Worm (Caenorhabditis elegans): ENCODE measurements around the gene F19G12.8.

The F19G12.8 gene

ce11 chrX:1441602-1442183 lies 24.6 kb downstream of the F19G12.8 start:
- TF ChIP-seq tbx-2 (tag; optimal IDR thresholded peaks at IDR 0.05), result no peak
- TF ChIP-seq elt-4 (tag; optimal IDR thresholded peaks at IDR 0.05), result peak; percentile 41

DNA sequence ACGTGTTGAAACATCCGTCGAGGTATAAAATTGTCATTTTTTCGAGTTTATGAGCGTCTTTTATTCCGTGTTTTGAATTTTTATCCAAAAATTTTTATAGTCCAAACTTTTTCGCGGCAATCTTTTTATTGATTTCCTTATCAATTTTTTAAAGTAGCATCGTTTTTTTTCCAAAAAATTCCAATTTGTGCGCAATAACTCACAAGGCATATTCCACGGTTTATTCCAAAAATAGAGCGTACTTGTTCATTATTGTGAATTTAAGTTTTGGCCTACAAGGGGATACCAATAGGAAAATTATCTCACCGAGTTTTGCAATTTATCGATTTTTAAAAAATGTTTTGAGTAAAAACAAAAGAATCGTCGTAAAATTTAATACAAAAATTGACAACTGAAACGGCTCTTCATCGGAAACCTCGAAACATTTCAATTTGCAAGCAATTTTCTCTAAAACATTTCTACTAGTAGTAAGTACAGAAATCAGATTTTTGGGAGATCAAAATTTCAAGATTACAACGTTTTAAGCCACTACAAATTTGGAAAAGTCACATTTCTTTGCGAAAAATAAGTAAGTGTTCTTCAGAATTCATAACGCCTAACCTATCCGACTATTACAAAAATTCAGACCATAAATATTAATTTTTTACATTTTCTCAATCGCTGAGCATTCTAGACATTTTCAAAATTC lies 26.6 kb downstream of the F19G12.8 start:
- peak; percentile 3 for TF ChIP-seq Y22D7AL.16 (tag; optimal IDR thresholded peaks at IDR 0.05)
- no peak for TF ChIP-seq zip-5 (tag; optimal IDR thresholded peaks at IDR 0.05)

DNA sequence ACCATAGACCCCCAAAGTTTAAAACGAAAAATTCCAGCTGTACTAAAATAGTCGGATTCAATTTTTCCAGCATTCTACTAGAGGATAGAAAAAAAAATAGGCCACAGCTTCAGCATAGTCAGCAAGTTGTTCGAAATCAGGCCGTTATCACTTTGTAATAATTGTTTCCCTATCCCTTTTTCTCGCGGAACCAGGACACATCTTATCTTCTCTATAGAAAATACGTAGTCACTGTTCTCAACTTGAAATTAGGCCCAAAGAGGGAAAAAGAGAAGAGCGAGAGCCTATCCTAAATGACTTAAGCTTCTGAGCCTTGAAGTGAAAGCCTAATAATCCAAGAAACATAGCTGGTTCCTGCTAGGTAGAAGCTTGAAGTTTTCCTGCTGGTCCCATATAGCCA lies 28.6 kb downstream of the F19G12.8 start:
- TF ChIP-seq sox-2 (GFP tag; IDR thresholded peaks at IDR 0.05), result no peak
- TF ChIP-seq ama-1 (optimal IDR thresholded peaks at IDR 0.05), result peak; percentile 2

ce11 chrX:1446593-1447141 lies 29.5 kb downstream of the F19G12.8 start, which contains the start of gene zfp-3:
Gene zfp-3, minus strand, starts transcription at chrX:1446643.
- TF ChIP-seq hlh-30 (tag; optimal IDR thresholded peaks at IDR 0.05; ENCODE audit: insufficient read depth), result peak; percentile 98
- TF ChIP-seq sox-2 (GFP tag; IDR thresholded peaks at IDR 0.05), result no peak
- TF ChIP-seq tbx-2 (tag; optimal IDR thresholded peaks at IDR 0.05), result peak; percentile 79
- TF ChIP-seq ceh-2 (tag; optimal IDR thresholded peaks at IDR 0.05), result peak; percentile 23
- peak; percentile 38 for TF ChIP-seq C08G9.2 (tag; optimal IDR thresholded peaks at IDR 0.05)
- TF ChIP-seq K09A11.1 (tag; optimal IDR thresholded peaks at IDR 0.05; ENCODE audit: insufficient read depth), result no peak
- peak; percentile 32 for TF ChIP-seq hlh-8 (tag; optimal IDR thresholded peaks at IDR 0.05)
- TF ChIP-seq ttx-3 (tag; optimal IDR thresholded peaks at IDR 0.05), result no peak
- TF ChIP-seq rnt-1 (tag; optimal IDR thresholded peaks at IDR 0.05), result peak; percentile 67
- no peak for TF ChIP-seq fkh-6 (tag; optimal IDR thresholded peaks at IDR 0.05)
- peak; percentile 91 for TF ChIP-seq dve-1 (tag; optimal IDR thresholded peaks at IDR 0.05)
- no peak for TF ChIP-seq odd-2 (tag; optimal IDR thresholded peaks at IDR 0.05)
- peak; percentile 82 for TF ChIP-seq F13H6.1 (tag; optimal IDR thresholded peaks at IDR 0.05)
- no peak for TF ChIP-seq pag-3 (tag; optimal IDR thresholded peaks at IDR 0.05; ENCODE audit: borderline replicate concordance)
- TF ChIP-seq ceh-31 (tag; optimal IDR thresholded peaks at IDR 0.05), result peak; percentile 90
- no peak for TF ChIP-seq ceh-45 (GFP tag; IDR thresholded peaks at IDR 0.05)
- TF ChIP-seq madf-2 (tag; optimal IDR thresholded peaks at IDR 0.05), result peak; percentile 8
- no peak for TF ChIP-seq K02D7.2 (tag; optimal IDR thresholded peaks at IDR 0.05)
- TF ChIP-seq pha-2 (tag; optimal IDR thresholded peaks at IDR 0.05), result peak; percentile 31
- no peak for TF ChIP-seq eyg-1 (tag; optimal IDR thresholded peaks at IDR 0.05)
- TF ChIP-seq T23F11.4 (GFP tag; optimal IDR thresholded peaks at IDR 0.05), result no peak
- no peak for TF ChIP-seq hlh-6 (tag; optimal IDR thresholded peaks at IDR 0.05)
- TF ChIP-seq elt-4 (tag; optimal IDR thresholded peaks at IDR 0.05), result no peak
- peak; percentile 92 for TF ChIP-seq sdc-2 (tag; optimal IDR thresholded peaks at IDR 0.05)
- TF ChIP-seq ceh-48 (tag; optimal IDR thresholded peaks at IDR 0.05), result peak; percentile 83
- no peak for TF ChIP-seq hlh-13 (GFP tag; optimal IDR thresholded peaks at IDR 0.05)
- peak; percentile 67 for TF ChIP-seq unc-55 (GFP tag; optimal IDR thresholded peaks at IDR 0.05)
- TF ChIP-seq elt-2 (tag; optimal IDR thresholded peaks at IDR 0.05), result peak; percentile 3
- peak; percentile 49 for TF ChIP-seq ama-1 (optimal IDR thresholded peaks at IDR 0.05)
- no peak for TF ChIP-seq hlh-15 (tag; optimal IDR thresholded peaks at IDR 0.05)
- TF ChIP-seq ceh-30 (tag; optimal IDR thresholded peaks at IDR 0.05), result peak; percentile 54
- peak; percentile 86 for TF ChIP-seq ref-2 (tag; optimal IDR thresholded peaks at IDR 0.05)
- TF ChIP-seq unc-3 (GFP tag; conservative IDR thresholded peaks at IDR 0.05), result no peak
- no peak for TF ChIP-seq unc-3 (tag; optimal IDR thresholded peaks at IDR 0.05)
- TF ChIP-seq tbx-7 (tag; optimal IDR thresholded peaks at IDR 0.05), result no peak
- TF ChIP-seq unc-42 (tag; optimal IDR thresholded peaks at IDR 0.05), result peak; percentile 76
- peak; percentile 73 for TF ChIP-seq ets-4 (tag; optimal IDR thresholded peaks at IDR 0.05)
- TF ChIP-seq dmd-4 (tag; optimal IDR thresholded peaks at IDR 0.05; ENCODE audit: borderline replicate concordance), result peak; percentile 40
- no peak for TF ChIP-seq zip-5 (tag; optimal IDR thresholded peaks at IDR 0.05)
- TF ChIP-seq ahr-1 (tag; optimal IDR thresholded peaks at IDR 0.05), result no peak
- peak; percentile 42 for TF ChIP-seq syd-9 (tag; optimal IDR thresholded peaks at IDR 0.05)
- TF ChIP-seq che-1 (tag; optimal IDR thresholded peaks at IDR 0.05), result no peak
- peak; percentile 87 for TF ChIP-seq ceh-34 (tag; optimal IDR thresholded peaks at IDR 0.05)

Data from whole organism, late embryonic.